Worm (Caenorhabditis elegans): ENCODE measurements around the gene txt-5.

txt-5 gene

DNA sequence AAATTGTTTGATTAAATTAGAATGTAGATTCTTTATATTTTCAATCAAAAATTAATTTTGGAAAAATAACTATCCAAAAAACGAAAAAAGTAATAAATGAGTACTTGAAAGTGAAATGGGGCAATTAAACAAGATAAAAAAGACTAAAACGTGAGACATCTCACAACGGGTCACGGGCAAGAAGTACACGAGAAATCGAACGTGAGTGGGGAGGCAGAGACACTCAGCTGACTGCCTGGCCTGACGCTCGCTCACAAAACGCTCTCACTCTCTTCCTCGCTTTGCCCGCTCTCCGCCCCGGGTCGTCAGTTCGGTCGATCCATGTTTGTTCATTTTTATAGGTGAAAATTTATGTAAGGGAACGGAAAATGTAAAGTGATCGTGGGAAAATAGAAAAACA, 11.3 kb upstream of the txt-5 start (continued):
- TF ChIP-seq aly-2 (tag; optimal IDR thresholded peaks at IDR 0.05) (no peak), arid-1 (GFP tag; conservative IDR thresholded peaks at IDR 0.05) (no peak), dmd-6 (GFP tag; IDR thresholded peaks at IDR 0.05) (peak; percentile 42), php-3 (GFP tag; IDR thresholded peaks at IDR 0.05) (peak; percentile 54; the same call in 1 of the 2 replicates), ztf-11 (tag; optimal IDR thresholded peaks at IDR 0.05) (no peak), nhr-111 (GFP tag; optimal IDR thresholded peaks at IDR 0.05) (no peak), rbr-2 (tag; optimal IDR thresholded peaks at IDR 0.05) (no peak), daf-12 (tag; optimal IDR thresholded peaks at IDR 0.05) (no peak), zfp-3 (GFP tag; conservative IDR thresholded peaks at IDR 0.05) (no peak), ZK337.2 (GFP tag; IDR thresholded peaks at IDR 0.05) (no peak), zip-11 (GFP tag; IDR thresholded peaks at IDR 0.05) (no peak), F10B5.3 (tag; optimal IDR thresholded peaks at IDR 0.05) (no peak), R02D3.7 (tag; optimal IDR thresholded peaks at IDR 0.05) (no peak), Y75B8A.6 (GFP tag; IDR thresholded peaks at IDR 0.05) (no peak), pha-4 (GFP tag; IDR thresholded peaks at IDR 0.05) (no peak), pha-4 (tag; optimal IDR thresholded peaks at IDR 0.05) (no peak), zag-1 (tag; optimal IDR thresholded peaks at IDR 0.05) (no peak), lim-7 (GFP tag; IDR thresholded peaks at IDR 0.05) (no peak), egl-27 (tag; optimal IDR thresholded peaks at IDR 0.05) (no peak), aha-1 (tag) (no peak), tag-97 (GFP tag; IDR thresholded peaks at IDR 0.05) (no peak), ZK546.5 (tag; optimal IDR thresholded peaks at IDR 0.05) (no peak), sdz-12 (GFP tag; optimal IDR thresholded peaks at IDR 0.05) (no peak), cey-2 (tag; optimal IDR thresholded peaks at IDR 0.05; ENCODE audit: borderline replicate concordance, insufficient read depth) (no peak), D1046.2 (GFP tag; IDR thresholded peaks at IDR 0.05) (no peak), lin-39 (tag; optimal IDR thresholded peaks at IDR 0.05) (no peak), ama-1 (optimal IDR thresholded peaks at IDR 0.05) (no peak), daf-8 (GFP tag; IDR thresholded peaks at IDR 0.05) (no peak), lin-13 (GFP tag; optimal IDR thresholded peaks at IDR 0.05) (no peak), skn-1 (tag; optimal IDR thresholded peaks at IDR 0.05) (no peak), nhr-76 (tag; optimal IDR thresholded peaks at IDR 0.05) (no peak), lir-3 (tag; optimal IDR thresholded peaks at IDR 0.05) (no peak), dpl-1 (GFP tag; optimal IDR thresholded peaks at IDR 0.05) (no peak), F49E8.2 (tag; optimal IDR thresholded peaks at IDR 0.05; ENCODE audit: borderline replicate concordance) (no peak), unc-62 (GFP tag; optimal IDR thresholded peaks at IDR 0.05 in 1 of 2) (no peak), unc-62 (tag; optimal IDR thresholded peaks at IDR 0.05) (no peak), ctbp-1 (GFP tag; IDR thresholded peaks at IDR 0.05) (no peak), lin-15B (tag; optimal IDR thresholded peaks at IDR 0.05) (no peak)

DNA sequence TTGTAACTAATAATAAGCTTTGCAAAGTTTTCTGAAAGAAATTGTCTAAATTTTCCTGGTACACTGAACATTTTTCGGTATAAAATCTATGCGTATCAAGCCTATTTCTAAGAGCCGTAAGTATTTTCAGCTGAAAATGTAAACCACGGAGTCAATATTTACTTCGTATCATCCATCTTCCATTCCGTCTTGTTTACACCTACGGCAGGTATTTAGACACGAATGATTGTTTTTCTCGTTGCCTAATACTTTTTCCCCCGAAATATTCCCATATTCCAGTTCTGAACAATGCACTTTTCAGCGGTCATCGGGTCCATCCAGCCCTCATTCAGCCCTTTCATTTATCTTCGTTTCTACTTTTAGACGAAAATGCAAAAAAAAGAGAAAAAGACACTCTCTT, 10.8 kb upstream of the txt-5 start:
- TF ChIP-seq lin-38 (GFP tag; IDR thresholded peaks at IDR 0.05) = no peak
- TF ChIP-seq daf-16 (GFP tag; optimal IDR thresholded peaks at IDR 0.05) = no peak
- TF ChIP-seq daf-16 (tag; optimal IDR thresholded peaks at IDR 0.05) = peak; percentile 74

DNA sequence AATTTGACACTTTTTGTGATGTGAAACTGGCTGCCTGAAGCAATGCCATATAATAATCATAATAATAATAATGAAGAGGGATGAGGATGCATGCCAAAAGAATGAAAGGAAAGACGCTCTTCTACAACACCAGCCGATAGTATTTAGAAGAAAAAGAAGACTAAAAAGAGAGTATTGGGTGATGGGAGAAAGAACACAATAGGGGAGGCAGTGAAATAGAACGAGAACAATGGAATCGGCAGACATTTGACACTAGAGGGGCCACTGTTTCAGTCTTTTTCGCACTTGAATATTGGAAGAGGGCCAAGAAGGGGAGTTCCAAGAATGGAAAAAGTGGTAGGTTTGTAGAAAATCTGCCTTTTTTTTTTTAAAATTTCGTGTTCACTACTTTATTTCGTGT, 10.2 kb upstream of the txt-5 start, which contains the start of gene memo-1:
Gene memo-1 (minus strand): TSS at position 2 of the 400 bp plus-strand sequence.
- TF ChIP-seq ceh-32 (tag; optimal IDR thresholded peaks at IDR 0.05; ENCODE audit: poor library complexity) (no peak), lir-3 (tag; optimal IDR thresholded peaks at IDR 0.05) (no peak), nhr-77 (tag; optimal IDR thresholded peaks at IDR 0.05) (no peak), mxl-2 (GFP tag; conservative IDR thresholded peaks at IDR 0.05) (no peak), daf-8 (GFP tag; IDR thresholded peaks at IDR 0.05) (no peak), dve-1 (tag; optimal IDR thresholded peaks at IDR 0.05; ENCODE audit: insufficient read depth) (no peak), ceh-62 (tag; optimal IDR thresholded peaks at IDR 0.05) (no peak), lin-38 (GFP tag; IDR thresholded peaks at IDR 0.05) (0 out of 2 replicates have a peak, but pooled peaks have one; percentile 17), ceh-44 (GFP tag; IDR thresholded peaks at IDR 0.05) (no peak), Y105C5A.15 (GFP tag; IDR thresholded peaks at IDR 0.05) (no peak), dmd-6 (GFP tag; IDR thresholded peaks at IDR 0.05) (0 out of 2 replicates have a peak, but pooled peaks have one; percentile 9), ces-1 (GFP tag; optimal IDR thresholded peaks at IDR 0.05) (no peak), pha-4 (GFP tag; IDR thresholded peaks at IDR 0.05) (no peak), pha-4 (tag; optimal IDR thresholded peaks at IDR 0.05) (no peak), aha-1 (tag) (peak; percentile 33), arid-1 (GFP tag; conservative IDR thresholded peaks at IDR 0.05) (no peak), lin-1 (GFP tag; IDR thresholded peaks at IDR 0.05) (no peak), hlh-11 (tag; optimal IDR thresholded peaks at IDR 0.05) (no peak), unc-62 (GFP tag; optimal IDR thresholded peaks at IDR 0.05 in 1 of 2) (peak in 1 of 2 experiments; percentile 89), unc-62 (tag; optimal IDR thresholded peaks at IDR 0.05) (no peak)
